Worm (Caenorhabditis elegans): ENCODE data around the gene F59C12.3.

The F59C12.3 gene

DNA sequence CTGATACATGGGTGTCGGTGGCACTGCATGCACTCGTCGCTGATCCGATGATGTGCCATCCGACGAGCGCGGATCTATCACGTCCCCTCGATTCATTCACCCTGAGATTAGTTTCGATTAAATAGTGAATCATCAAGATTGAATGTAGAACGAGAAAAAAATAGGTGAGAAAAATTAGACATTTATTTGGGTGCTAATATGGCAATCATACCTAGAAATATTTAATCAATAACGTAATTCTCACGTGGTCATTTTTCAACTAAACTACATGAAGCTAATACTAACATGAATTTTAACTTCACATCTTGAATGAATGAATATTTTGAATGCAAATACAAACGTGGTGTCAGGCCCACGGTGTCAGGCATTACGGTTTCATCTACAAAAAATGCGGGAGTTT lies at the start of gene F59C12.3:
F59C12.3 (minus strand) TSS at position 101 of the 400 bp plus-strand sequence.
- TF ChIP-seq saeg-2 (GFP tag; IDR thresholded peaks at IDR 0.05) (no peak), F37D6.2 (tag; optimal IDR thresholded peaks at IDR 0.05) (no peak), nhr-42 (GFP tag; IDR thresholded peaks at IDR 0.05) (no peak), daf-12 (tag; optimal IDR thresholded peaks at IDR 0.05) (no peak), nhr-6 (tag; optimal IDR thresholded peaks at IDR 0.05) (no peak), nhr-25 (tag; optimal IDR thresholded peaks at IDR 0.05; ENCODE audit: borderline replicate concordance, insufficient read depth) (no peak), sdz-12 (GFP tag; optimal IDR thresholded peaks at IDR 0.05) (no peak), zfp-3 (GFP tag; conservative IDR thresholded peaks at IDR 0.05) (no peak), arid-1 (GFP tag; conservative IDR thresholded peaks at IDR 0.05) (no peak), dmd-9 (GFP tag; IDR thresholded peaks at IDR 0.05) (no peak), nhr-10 (tag; optimal IDR thresholded peaks at IDR 0.05) (no peak), dmd-8 (GFP tag; IDR thresholded peaks at IDR 0.05) (no peak), F44E2.7 (GFP tag; IDR thresholded peaks at IDR 0.05) (no peak), Y75B8A.6 (GFP tag; IDR thresholded peaks at IDR 0.05) (no peak), gei-8 (GFP tag; optimal IDR thresholded peaks at IDR 0.05) (no peak), lsy-2 (tag; optimal IDR thresholded peaks at IDR 0.05) (no peak), mep-1 (tag; optimal IDR thresholded peaks at IDR 0.05) (no peak), nhr-76 (tag; optimal IDR thresholded peaks at IDR 0.05) (no peak), nhr-237 (tag; optimal IDR thresholded peaks at IDR 0.05) (no peak), lin-13 (GFP tag; optimal IDR thresholded peaks at IDR 0.05) (no peak)

DNA sequence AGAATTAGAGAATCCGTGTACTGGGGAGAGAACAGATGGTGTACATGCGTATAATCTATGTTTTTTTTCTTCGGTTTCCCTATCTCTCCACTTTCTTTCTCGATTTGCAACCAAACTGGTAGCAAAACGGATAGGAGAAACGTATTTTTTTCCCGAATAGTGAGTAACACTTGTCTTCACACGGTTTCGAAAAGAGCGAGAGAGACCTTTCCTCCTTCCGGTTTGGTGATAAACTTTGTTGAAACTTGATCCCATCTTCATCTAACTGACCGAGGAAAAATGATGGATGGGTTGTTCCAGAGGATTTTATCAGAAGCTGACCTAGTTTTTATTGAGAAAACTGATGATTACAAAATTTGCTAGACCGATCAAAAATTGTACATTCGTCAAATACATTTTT lies 49.0 kb upstream of the F59C12.3 start:
- TF ChIP-seq F49E8.2 (tag; optimal IDR thresholded peaks at IDR 0.05; ENCODE audit: borderline replicate concordance) = no peak
- TF ChIP-seq unc-62 (GFP tag; optimal IDR thresholded peaks at IDR 0.05 in 1 of 2) = peak in 1 of 2 experiments; percentile 60
- no peak for TF ChIP-seq unc-62 (tag; optimal IDR thresholded peaks at IDR 0.05)
- TF ChIP-seq mxl-3 (GFP tag; optimal IDR thresholded peaks at IDR 0.05) = peak; percentile 22
- TF ChIP-seq nhr-28 (tag; optimal IDR thresholded peaks at IDR 0.05) = peak; percentile 3
- TF ChIP-seq php-3 (GFP tag; IDR thresholded peaks at IDR 0.05) = no peak
- TF ChIP-seq lin-39 (tag; optimal IDR thresholded peaks at IDR 0.05) = no peak
- no peak for TF ChIP-seq daf-12 (tag; optimal IDR thresholded peaks at IDR 0.05)

DNA sequence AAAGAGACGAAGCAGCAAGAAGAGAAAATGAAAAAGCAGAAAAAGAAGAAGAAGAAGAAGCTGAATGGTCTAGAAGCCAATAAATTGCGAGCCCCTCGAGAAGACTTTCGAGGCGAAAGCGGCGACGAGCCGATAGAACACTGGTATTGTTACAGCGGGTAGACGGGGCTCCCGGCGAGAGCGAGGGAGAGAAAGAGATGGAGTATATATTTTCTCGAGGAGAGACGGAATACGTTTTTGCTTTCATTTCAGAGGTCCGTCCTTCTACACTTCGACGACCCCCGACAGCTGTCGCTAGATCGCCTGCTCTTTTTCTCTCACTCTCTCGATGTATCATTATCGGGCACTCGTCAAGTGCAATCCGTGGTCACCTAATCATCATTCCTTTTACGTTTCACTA lies 46.0 kb upstream of the F59C12.3 start:
- TF ChIP-seq set-16 (GFP tag; IDR thresholded peaks at IDR 0.05) (peak; percentile 42; the same call in 1 of the 2 replicates), F10B5.3 (tag; optimal IDR thresholded peaks at IDR 0.05) (no peak), ceh-20 (GFP tag; IDR thresholded peaks at IDR 0.05) (no peak), F37D6.2 (tag; optimal IDR thresholded peaks at IDR 0.05) (no peak), hlh-11 (tag; optimal IDR thresholded peaks at IDR 0.05) (peak; percentile 42), hmg-1.1 (GFP tag; IDR thresholded peaks at IDR 0.05) (no peak), zag-1 (tag; optimal IDR thresholded peaks at IDR 0.05) (no peak), lin-29 (GFP tag; IDR thresholded peaks at IDR 0.05) (no peak), mxl-2 (GFP tag; conservative IDR thresholded peaks at IDR 0.05) (no peak), daf-16 (GFP tag; optimal IDR thresholded peaks at IDR 0.05) (peak in 1 of 2 experiments; percentile 11), daf-16 (tag; optimal IDR thresholded peaks at IDR 0.05) (no peak), ama-1 (optimal IDR thresholded peaks at IDR 0.05) (no peak)

DNA sequence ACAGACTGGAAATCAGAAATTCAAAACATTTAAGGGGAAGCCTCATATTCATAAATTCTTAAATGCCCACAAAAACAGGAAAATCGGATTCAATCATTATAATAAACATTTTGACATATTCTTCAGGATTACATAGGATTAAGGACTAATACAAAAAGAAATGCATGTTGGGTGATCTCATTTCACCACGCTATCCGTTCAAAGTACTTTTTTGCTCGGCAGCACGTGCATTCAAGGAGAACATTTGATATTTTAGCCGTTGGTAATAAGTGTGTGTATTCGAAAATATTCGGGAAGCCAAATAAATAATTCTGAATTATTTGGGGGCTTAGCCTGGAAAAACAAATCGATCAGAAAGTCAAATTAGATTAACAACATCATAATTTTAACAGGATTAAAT lies 41.3 kb upstream of the F59C12.3 start:
- TF ChIP-seq zfp-2 (tag; optimal IDR thresholded peaks at IDR 0.05) = no peak
- TF ChIP-seq ces-1 (GFP tag; optimal IDR thresholded peaks at IDR 0.05) = no peak
- no peak for TF ChIP-seq ceh-28 (tag; optimal IDR thresholded peaks at IDR 0.05)
- TF ChIP-seq Y105C5A.15 (GFP tag; IDR thresholded peaks at IDR 0.05) = no peak
- TF ChIP-seq Y75B8A.6 (GFP tag; IDR thresholded peaks at IDR 0.05) = no peak
- TF ChIP-seq F49E8.2 (tag; optimal IDR thresholded peaks at IDR 0.05; ENCODE audit: borderline replicate concordance) = no peak
- TF ChIP-seq Y5F2A.4 (GFP tag; optimal IDR thresholded peaks at IDR 0.05) = no peak
- no peak for TF ChIP-seq nhr-42 (GFP tag; IDR thresholded peaks at IDR 0.05)
- no peak for TF ChIP-seq spr-3 (GFP tag; optimal IDR thresholded peaks at IDR 0.05)
- TF ChIP-seq ama-1 (optimal IDR thresholded peaks at IDR 0.05) = no peak
- TF ChIP-seq tag-97 (GFP tag; IDR thresholded peaks at IDR 0.05) = no peak
- TF ChIP-seq nhr-48 (tag; optimal IDR thresholded peaks at IDR 0.05) = no peak
